Worm (Caenorhabditis elegans) whole organism, L2 larva: ENCODE measurements around the gene mtrf-1L.
"Not testable (repeated sequence)": the region's sequence is repeated elsewhere in the genome, so short reads cannot be mapped to it uniquely, and the experiment has no call there.

Experiments
- C34F6.9 ChIP-seq: fragments of 150-350 bp; optimal IDR thresholded peaks from 2 replicates; lab custom pipeline; 2014; ENCODE audit warnings: missing biosample characterization, missing genetic modification characterization
- F13H6.1 ChIP-seq: sonication (generic microtip); optimal IDR thresholded peaks from 2 replicates; lab custom pipeline; 2016; ENCODE audit warnings: missing genetic modification characterization, missing compliant biosample characterization
- R02D3.7 ChIP-seq: fragments of 150-350 bp; optimal IDR thresholded peaks from 2 replicates; lab custom pipeline; 2014; ENCODE audit warnings: missing biosample characterization, missing genetic modification characterization
- Y55F3AM.14 ChIP-seq: fragments of 200-800 bp; sonication (Bioruptor generic); optimal IDR thresholded peaks from 2 replicates; lab custom pipeline; 2018; ENCODE audit warnings: mild to moderate bottlenecking, missing genetic modification characterization, missing compliant biosample characterization
- ZK546.5 ChIP-seq: sonication (generic microtip); optimal IDR thresholded peaks from 2 replicates; lab custom pipeline; 2017; ENCODE audit warnings: missing biosample characterization, missing genetic modification characterization
- alr-1 ChIP-seq: fragments of 150-350 bp; optimal IDR thresholded peaks from 2 replicates; lab custom pipeline; 2014; ENCODE audit warnings: missing biosample characterization, missing genetic modification characterization
- ama-1 ChIP-seq: fragments of 150-350 bp; optimal IDR thresholded peaks from 2 replicates; lab custom pipeline; 2018; ENCODE audit warnings: inconsistent platforms
- blmp-1 ChIP-seq: sonication (generic microtip); optimal IDR thresholded peaks from 2 replicates; lab custom pipeline; 2017; ENCODE audit warnings: missing genetic modification characterization, mild to moderate bottlenecking, missing compliant biosample characterization, antibody characterized with exemption, moderate library complexity; ENCODE audit not compliant: insufficient read depth
- ceh-16 ChIP-seq: fragments of 150-350 bp; optimal IDR thresholded peaks from 2 replicates; lab custom pipeline; 2014; ENCODE audit warnings: missing biosample characterization, missing genetic modification characterization
- ceh-82 ChIP-seq: fragments of 150-350 bp; optimal IDR thresholded peaks from 2 replicates; lab custom pipeline; 2014; ENCODE audit warnings: missing biosample characterization, missing genetic modification characterization
- crh-2 ChIP-seq: sonication (generic microtip); optimal IDR thresholded peaks from 2 replicates; lab custom pipeline; 2017; ENCODE audit warnings: missing biosample characterization, missing genetic modification characterization
- dmd-4 ChIP-seq: sonication (generic microtip); optimal IDR thresholded peaks from 2 replicates; lab custom pipeline; 2017; ENCODE audit warnings: missing biosample characterization, missing genetic modification characterization
- elt-1 ChIP-seq: fragments of 150-350 bp; optimal IDR thresholded peaks from 2 replicates; lab custom pipeline; 2014; ENCODE audit warnings: missing biosample characterization, missing genetic modification characterization
- elt-3 ChIP-seq: sonication (generic microtip); optimal IDR thresholded peaks from 2 replicates; lab custom pipeline; 2017; ENCODE audit warnings: missing biosample characterization, missing genetic modification characterization
- gmeb-1 ChIP-seq: fragments of 150-350 bp; optimal IDR thresholded peaks from 2 replicates; lab custom pipeline; 2014; ENCODE audit warnings: missing biosample characterization, missing genetic modification characterization
- lin-11 ChIP-seq: fragments of 150-350 bp; sonication (generic microtip); optimal IDR thresholded peaks from 2 replicates; lab custom pipeline; 2014; ENCODE audit warnings: missing biosample characterization, missing genetic modification characterization, inconsistent platforms, mixed read lengths
- lin-13 ChIP-seq: fragments of 150-350 bp; optimal IDR thresholded peaks from 2 replicates; lab custom pipeline; 2014; ENCODE audit warnings: missing biosample characterization, missing genetic modification reagents, missing genetic modification characterization
- lsy-2 ChIP-seq, 2 experiments: fragments of 150-350 bp in 1 of 2; sonication (generic microtip) in 1 of 2; optimal IDR thresholded peaks; 2 replicates each; lab custom pipeline; 2014 to 2017; ENCODE audit warnings: missing biosample characterization in 2 of 2, missing genetic modification characterization in 2 of 2
- mbf-1 ChIP-seq: sonication (generic microtip); optimal IDR thresholded peaks from 2 replicates; lab custom pipeline; 2017; ENCODE audit warnings: missing biosample characterization, missing genetic modification characterization
- mdl-1 ChIP-seq, 2 experiments: fragments of 150-350 bp in 1 of 2; sonication (generic microtip) in 1 of 2; optimal IDR thresholded peaks; 2 replicates each; lab custom pipeline; 2017; ENCODE audit warnings: missing biosample characterization in 2 of 2, missing genetic modification characterization in 2 of 2
- nhr-10 ChIP-seq: sonication (generic microtip); optimal IDR thresholded peaks from 2 replicates; lab custom pipeline; 2017; ENCODE audit warnings: missing biosample characterization, missing genetic modification characterization
- nhr-11 ChIP-seq: fragments of 150-350 bp; optimal IDR thresholded peaks from 2 replicates; lab custom pipeline; 2014; ENCODE audit warnings: missing biosample characterization, missing genetic modification characterization
- nhr-129 ChIP-seq: fragments of 150-350 bp; optimal IDR thresholded peaks from 2 replicates; lab custom pipeline; 2014; ENCODE audit warnings: missing biosample characterization, missing genetic modification characterization
- nhr-21 ChIP-seq: fragments of 150-350 bp; optimal IDR thresholded peaks from 2 replicates; lab custom pipeline; 2014; ENCODE audit warnings: missing biosample characterization, missing genetic modification characterization
- nhr-23 ChIP-seq: fragments of 150-350 bp; optimal IDR thresholded peaks from 2 replicates; lab custom pipeline; 2014; ENCODE audit warnings: missing biosample characterization, missing genetic modification reagents, missing genetic modification characterization
- nhr-237 ChIP-seq: fragments of 150-350 bp; optimal IDR thresholded peaks from 2 replicates; lab custom pipeline; 2014; ENCODE audit warnings: missing biosample characterization, missing genetic modification characterization
- nhr-6 ChIP-seq: fragments of 150-350 bp; optimal IDR thresholded peaks from 2 replicates; lab custom pipeline; 2014; ENCODE audit warnings: missing biosample characterization, missing genetic modification characterization
- peb-1 ChIP-seq: fragments of 150-350 bp; optimal IDR thresholded peaks from 2 replicates; lab custom pipeline; 2014; ENCODE audit warnings: missing biosample characterization, missing genetic modification characterization
- sem-4 ChIP-seq: fragments of 150-350 bp; optimal IDR thresholded peaks from 2 replicates; lab custom pipeline; 2014; ENCODE audit warnings: missing biosample characterization, missing genetic modification reagents, missing genetic modification characterization
- skn-1 ChIP-seq: sonication (generic microtip); optimal IDR thresholded peaks from 2 replicates; lab custom pipeline; 2017; ENCODE audit warnings: missing biosample characterization, missing genetic modification characterization
- sma-3 ChIP-seq: sonication (generic microtip); optimal IDR thresholded peaks from 2 replicates; lab custom pipeline; 2016; ENCODE audit warnings: missing genetic modification reagents, missing genetic modification characterization, missing compliant biosample characterization
- sma-9 ChIP-seq, 2 experiments: fragments of 150-350 bp in 1 of 2; sonication (generic microtip) in 1 of 2; optimal IDR thresholded peaks; 2 replicates each; lab custom pipeline; 2014 to 2016; ENCODE audit warnings: missing genetic modification characterization in 2 of 2, mild to moderate bottlenecking in 1 of 2, missing biosample characterization in 1 of 2, missing compliant biosample characterization in 1 of 2, missing genetic modification reagents in 1 of 2, moderate library complexity in 1 of 2
- unc-39 ChIP-seq: fragments of 150-350 bp; optimal IDR thresholded peaks from 2 replicates; lab custom pipeline; 2014; ENCODE audit warnings: missing biosample characterization, missing genetic modification characterization
- unc-55 ChIP-seq: fragments of 150-350 bp; sonication (generic microtip); optimal IDR thresholded peaks from 3 replicates; lab custom pipeline; 2014; ENCODE audit warnings: missing biosample characterization, missing genetic modification reagents, missing genetic modification characterization
- unc-62 ChIP-seq: fragments of 150-350 bp; optimal IDR thresholded peaks from 2 replicates; lab custom pipeline; 2014; ENCODE audit warnings: missing biosample characterization, missing genetic modification reagents, missing genetic modification characterization
- zag-1 ChIP-seq: fragments of 150-350 bp; optimal IDR thresholded peaks from 2 replicates; lab custom pipeline; 2014; ENCODE audit warnings: missing biosample characterization, missing genetic modification characterization

mtrf-1L gene

DNA sequence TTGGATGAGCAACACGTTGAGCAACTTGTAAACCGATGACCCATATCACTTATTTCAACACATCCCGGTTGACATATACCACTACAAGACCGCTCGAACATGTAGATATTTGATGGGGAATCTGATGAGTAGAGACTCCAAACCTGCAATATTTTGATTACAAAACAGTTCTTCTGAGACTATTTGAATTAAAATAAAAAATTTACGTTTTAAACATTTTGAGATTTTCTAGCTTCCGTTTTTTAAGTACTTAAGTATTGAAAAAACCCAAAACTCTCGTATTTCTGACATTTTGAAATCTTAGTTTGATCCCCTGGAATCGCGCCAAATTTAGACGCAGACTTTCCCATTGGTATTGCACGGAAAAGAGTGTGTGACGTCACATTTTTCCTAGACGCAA, 29.7 kb upstream of the mtrf-1L start, which contains the start of gene C24D10.49:
TSS of gene C24D10.49 (minus strand) at position 101 of the 400 bp plus-strand sequence.
- TF ChIP-seq gmeb-1 (tag; lab: Kevin White, UChicago) = no peak
- no peak for TF ChIP-seq unc-62
- no peak for TF ChIP-seq R02D3.7
- TF ChIP-seq ZK546.5 = no peak
- no peak for TF ChIP-seq ama-1 (lab: Kevin White, UChicago)
- TF ChIP-seq nhr-237 = no peak
- TF ChIP-seq F13H6.1 (tag; lab: Kevin White, UChicago) = no peak
- no peak for TF ChIP-seq nhr-10
- no peak for TF ChIP-seq blmp-1
- TF ChIP-seq unc-39 (tag; lab: Kevin White, UChicago) = no peak
- no peak for TF ChIP-seq elt-1 (tag; lab: Kevin White, UChicago)
- TF ChIP-seq elt-3 (tag; lab: Kevin White, UChicago) = no peak
- TF ChIP-seq dmd-4 = no peak
- no peak for TF ChIP-seq nhr-11 (tag; lab: Kevin White, UChicago)
- no peak for TF ChIP-seq sma-9 (GFP tag; optimal IDR thresholded peaks at IDR 0.05; lab: Kevin White, UChicago)
- TF ChIP-seq sma-9 (tag; optimal IDR thresholded peaks at IDR 0.05; lab: Kevin White, UChicago) = no peak

DNA sequence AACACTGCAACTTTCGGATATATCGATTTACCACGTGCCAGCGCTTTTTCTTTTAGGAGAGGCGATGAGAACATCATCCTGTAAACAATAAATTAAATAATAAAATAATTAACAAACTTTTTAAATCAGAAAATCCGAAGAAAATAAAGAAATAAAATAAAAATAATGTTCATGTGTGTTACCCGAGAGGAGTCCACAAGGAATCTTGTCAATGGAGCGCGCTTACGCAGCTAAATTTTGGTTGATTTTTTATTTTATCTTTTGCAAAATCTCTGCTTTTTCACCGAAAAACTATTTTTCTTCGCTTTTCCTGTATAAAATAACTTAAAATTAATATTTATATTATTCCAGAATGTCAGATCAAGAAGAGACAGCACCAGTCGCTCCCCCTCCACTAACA, 26.8 kb upstream of the mtrf-1L start, which contains the start of the genes C24D10.6 and C24D10.4:
TSS of gene C24D10.6 (minus strand) at position 78 of the 400 bp plus-strand sequence.
TSS of gene C24D10.4 (plus strand) at position 352 of the 400 bp plus-strand sequence.
- no peak for TF ChIP-seq ceh-82
- TF ChIP-seq elt-3 (tag; lab: Kevin White, UChicago) = no peak
- no peak for TF ChIP-seq Y55F3AM.14 (GFP tag; lab: Kevin White, UChicago)
- peak; percentile 75 for TF ChIP-seq C34F6.9 (tag; lab: Kevin White, UChicago)
- TF ChIP-seq nhr-23 (tag; lab: Kevin White, UChicago) = no peak
- peak; percentile 26 to 80 for TF ChIP-seq lsy-2 (tag; optimal IDR thresholded peaks at IDR 0.05; lab: Kevin White, UChicago)
- TF ChIP-seq lin-13 = peak; percentile 36
- TF ChIP-seq ama-1 (lab: Kevin White, UChicago) = no peak
- TF ChIP-seq F13H6.1 (tag; lab: Kevin White, UChicago) = no peak
- TF ChIP-seq sem-4 (tag; lab: Kevin White, UChicago) = no peak
- TF ChIP-seq zag-1 (tag; lab: Kevin White, UChicago) = no peak
- no peak for TF ChIP-seq peb-1
- TF ChIP-seq alr-1 (tag; lab: Kevin White, UChicago) = no peak
- TF ChIP-seq nhr-129 = no peak
- no peak for TF ChIP-seq nhr-11 (tag; lab: Kevin White, UChicago)
- TF ChIP-seq crh-2 (tag; lab: Kevin White, UChicago) = peak; percentile 30
- TF ChIP-seq unc-55 (GFP tag; lab: Kevin White, UChicago) = peak; percentile 78
- TF ChIP-seq skn-1 = no peak
- TF ChIP-seq sma-9 (GFP tag; optimal IDR thresholded peaks at IDR 0.05; lab: Kevin White, UChicago) = peak; percentile 21
- no peak for TF ChIP-seq sma-9 (tag; optimal IDR thresholded peaks at IDR 0.05; lab: Kevin White, UChicago)
- TF ChIP-seq nhr-6 (tag; lab: Kevin White, UChicago) = no peak
- no peak for TF ChIP-seq mbf-1
- TF ChIP-seq blmp-1 = no peak
- TF ChIP-seq gmeb-1 (tag; lab: Kevin White, UChicago) = peak; percentile 72
- peak; percentile 34 for TF ChIP-seq sma-3 (GFP tag; lab: Kevin White, UChicago)
- TF ChIP-seq lin-11 = no peak
- TF ChIP-seq nhr-237 = no peak
- no peak for TF ChIP-seq mdl-1 (tag; optimal IDR thresholded peaks at IDR 0.05; lab: Kevin White, UChicago)
- TF ChIP-seq ceh-16 (tag; lab: Kevin White, UChicago) = no peak

DNA sequence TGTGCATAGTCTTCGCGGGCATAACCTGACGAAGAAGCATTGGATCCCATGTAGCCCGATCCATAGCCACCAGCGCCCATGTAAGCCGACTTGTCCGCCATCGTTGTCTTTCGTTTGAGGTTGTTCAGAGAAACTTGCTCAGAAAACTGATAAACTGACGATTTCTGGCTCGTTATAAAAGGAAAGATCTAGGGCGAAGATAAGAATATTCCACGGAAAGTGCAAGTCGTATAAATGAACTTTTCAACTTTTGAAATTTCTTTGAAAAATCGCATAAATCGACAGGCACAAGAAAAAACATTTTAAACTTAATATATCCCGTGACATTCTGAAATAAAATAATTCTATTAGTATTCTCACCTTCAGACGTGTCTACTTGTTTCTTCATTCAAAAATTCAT, 24.0 kb upstream of the mtrf-1L start, which contains the start of the genes nspd-3 and C24D10.2:
TSS of gene nspd-3 (minus strand) at position 101 of the 400 bp plus-strand sequence.
TSS of gene C24D10.2 (plus strand) at position 399 of the 400 bp plus-strand sequence.
- not testable (repeated sequence) for TF ChIP-seq dmd-4; blmp-1; nhr-6 (tag; lab: Kevin White, UChicago)

DNA sequence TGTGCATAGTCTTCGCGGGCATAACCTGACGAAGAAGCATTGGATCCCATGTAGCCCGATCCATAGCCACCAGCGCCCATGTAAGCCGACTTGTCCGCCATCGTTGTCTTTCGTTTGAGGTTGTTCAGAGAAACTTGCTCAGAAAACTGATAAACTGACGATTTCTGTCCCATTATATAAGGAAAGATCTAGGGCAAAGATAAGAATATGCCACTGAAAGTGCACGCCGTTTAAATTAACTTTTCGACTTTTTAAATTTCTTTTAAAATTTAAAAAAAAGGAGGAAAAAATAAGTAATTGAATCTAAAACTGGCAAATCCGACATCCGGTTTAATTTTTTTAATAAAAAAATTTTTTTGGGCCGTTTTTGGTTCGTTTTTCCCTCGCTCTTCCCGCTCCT, 21.3 kb upstream of the mtrf-1L start, which contains the start of gene nspd-6:
TSS of gene nspd-6 (minus strand) at position 101 of the 400 bp plus-strand sequence.
- not testable (repeated sequence) for TF ChIP-seq lin-13; zag-1 (tag; lab: Kevin White, UChicago); nhr-21 (tag; lab: Kevin White, UChicago)
- TF ChIP-seq, all 48 proteins: peak for 0; not testable (repeated sequence) for 48
